Fruit fly (Drosophila melanogaster): Measurements from ENCODE around the gene ais.

Gene ais

dm6 chr3L:17804511-17804910, at the start of gene ais:
ais (minus strand) TSS chr3L:17804715.
- TF ChIP-seq MBD-R2 (GFP tag; IDR thresholded peaks at IDR 0.05) (peak; percentile 53), CG13287 (GFP tag; IDR thresholded peaks at IDR 0.05; ENCODE audit: partially characterized antibody) (no peak), sc (optimal IDR thresholded peaks at IDR 0.05) (no peak), sc (GFP tag; optimal IDR thresholded peaks at IDR 0.05) (no peak), cwo (GFP tag; optimal IDR thresholded peaks at IDR 0.05) (peak; percentile 81), MESR4 (GFP tag; optimal IDR thresholded peaks at IDR 0.05) (peak; percentile 18), zen2 (GFP tag; IDR thresholded peaks at IDR 0.05; ENCODE audit: partially characterized antibody) (no peak), NC2α (GFP tag; optimal IDR thresholded peaks at IDR 0.05) (no peak), ham (GFP tag; IDR thresholded peaks at IDR 0.05) (no peak), zen (tag; optimal IDR thresholded peaks at IDR 0.05) (peak; percentile 4), jing (GFP tag; optimal IDR thresholded peaks at IDR 0.05) (no peak), NC2β (GFP tag; optimal IDR thresholded peaks at IDR 0.05) (no peak), CG14050 (GFP tag; IDR thresholded peaks at IDR 0.05) (no peak), unpg (GFP tag; optimal IDR thresholded peaks at IDR 0.05) (peak; percentile 39), CG16815 (GFP tag; optimal IDR thresholded peaks at IDR 0.05) (no peak), dmrt11E (tag; optimal IDR thresholded peaks at IDR 0.05) (no peak), Rx (GFP tag; IDR thresholded peaks at IDR 0.05) (no peak), lbe (GFP tag; optimal IDR thresholded peaks at IDR 0.05) (no peak), hbn (GFP tag; IDR thresholded peaks at IDR 0.05; ENCODE audit: partially characterized antibody) (no peak), CG12659 (GFP tag; optimal IDR thresholded peaks at IDR 0.05) (peak; percentile 20), Doc3 (GFP tag; IDR thresholded peaks at IDR 0.05; ENCODE audit: partially characterized antibody) (no peak), CG43689 (GFP tag; IDR thresholded peaks at IDR 0.05) (no peak), CG6654 (GFP tag; optimal IDR thresholded peaks at IDR 0.05) (no peak), Med (GFP tag) (peak; percentile 69), toy (GFP tag; IDR thresholded peaks at IDR 0.05) (no peak), trh (GFP tag; optimal IDR thresholded peaks at IDR 0.05) (no peak), CG34422 (GFP tag; IDR thresholded peaks at IDR 0.05) (0 out of 3 replicates have a peak, but pooled peaks have one; percentile 10), CG7786 (GFP tag; optimal IDR thresholded peaks at IDR 0.05) (no peak), Drgx (GFP tag; IDR thresholded peaks at IDR 0.05) (no peak), amos (GFP tag; IDR thresholded peaks at IDR 0.05; ENCODE audit: partially characterized antibody) (no peak), CG4707 (GFP tag; optimal IDR thresholded peaks at IDR 0.05) (no peak), GATAe (GFP tag; conservative IDR thresholded peaks at IDR 0.05) (no peak), CG10979 (tag; optimal IDR thresholded peaks at IDR 0.05) (no peak), Ssrp (tag; optimal IDR thresholded peaks at IDR 0.05) (no peak), btn (GFP tag; optimal IDR thresholded peaks at IDR 0.05) (no peak), ash1 (GFP tag; optimal IDR thresholded peaks at IDR 0.05) (no peak), CG9727 (GFP tag; optimal IDR thresholded peaks at IDR 0.05) (no peak), CG10462 (GFP tag; optimal IDR thresholded peaks at IDR 0.05) (no peak), sug (tag; optimal IDR thresholded peaks at IDR 0.05) (peak; percentile 45), Dfd (GFP tag; optimal IDR thresholded peaks at IDR 0.05) (no peak), Eip74EF (GFP tag; optimal IDR thresholded peaks at IDR 0.05) (no peak), BtbVII (GFP tag; optimal IDR thresholded peaks at IDR 0.05) (no peak), D19B (GFP tag; optimal IDR thresholded peaks at IDR 0.05) (no peak), Mrtf (GFP tag; IDR thresholded peaks at IDR 0.05) (no peak), pzg (GFP tag; optimal IDR thresholded peaks at IDR 0.05) (peak; percentile 38), CG4404 (GFP tag; IDR thresholded peaks at IDR 0.05) (no peak), CG5180 (GFP tag; optimal IDR thresholded peaks at IDR 0.05) (no peak), NK7.1 (GFP tag; optimal IDR thresholded peaks at IDR 0.05) (no peak), ken (GFP tag; IDR thresholded peaks at IDR 0.05) (no peak), CG2875 (GFP tag; optimal IDR thresholded peaks at IDR 0.05) (no peak), CG14965 (GFP tag; optimal IDR thresholded peaks at IDR 0.05; ENCODE audit: borderline replicate concordance) (no peak)

Measured in whole organism, embryonic.